Worm (Caenorhabditis elegans) whole organism, L4/young adult: ENCODE results near the gene Y46G5A.15.

Experiments used
- dao-5 ChIP-seq: sonication (generic microtip); optimal IDR thresholded peaks from 2 replicates; lab custom pipeline; 2016; ENCODE audit warnings: missing genotype, missing genetic modification characterization, moderate library complexity, missing compliant biosample characterization
- him-1 ChIP-seq: sonication (generic microtip); optimal IDR thresholded peaks from 2 replicates; lab custom pipeline; 2016; ENCODE audit warnings: missing genotype, missing genetic modification reagents, missing genetic modification characterization, missing compliant biosample characterization

ce11 chrII:12826752-12827151, 41.5 kb upstream of the Y46G5A.15 start, which contains the start of gene Y46G5A.38:
- TF ChIP-seq dao-5 (tag; lab: Kevin White, UChicago) (no peak), him-1 (tag; lab: Kevin White, UChicago) (no peak)
